Worm (Caenorhabditis elegans): Measurements from ENCODE around the gene srw-142.

The srw-142 gene

ce11 chrV:2942247-2942646 lies 15.9 kb downstream of the srw-142 start:
- TF ChIP-seq snpc-4 (tag; optimal IDR thresholded peaks at IDR 0.05): no peak
- TF ChIP-seq ceh-20 (GFP tag; IDR thresholded peaks at IDR 0.05): no peak
- no peak for TF ChIP-seq aha-1 (tag)
- no peak for TF ChIP-seq lin-13 (GFP tag; optimal IDR thresholded peaks at IDR 0.05)
- peak in 1 of 2 experiments; percentile 94 for TF ChIP-seq unc-62 (GFP tag; optimal IDR thresholded peaks at IDR 0.05 in 1 of 2)
- no peak for TF ChIP-seq unc-62 (tag; optimal IDR thresholded peaks at IDR 0.05)

- TF ChIP-seq mxl-2 (GFP tag; conservative IDR thresholded peaks at IDR 0.05) (no peak), nhr-10 (tag; optimal IDR thresholded peaks at IDR 0.05) (no peak), mdt-29 (GFP tag; IDR thresholded peaks at IDR 0.05) (no peak), pha-4 (GFP tag; IDR thresholded peaks at IDR 0.05) (no peak), pha-4 (tag; optimal IDR thresholded peaks at IDR 0.05) (no peak), T20F7.1 (GFP tag; optimal IDR thresholded peaks at IDR 0.05) (no peak), dmd-6 (GFP tag; IDR thresholded peaks at IDR 0.05) (no peak), nhr-102 (tag; optimal IDR thresholded peaks at IDR 0.05) (no peak), nhr-11 (tag; optimal IDR thresholded peaks at IDR 0.05) (no peak), Y5F2A.4 (GFP tag; optimal IDR thresholded peaks at IDR 0.05) (no peak), dve-1 (tag; optimal IDR thresholded peaks at IDR 0.05; ENCODE audit: insufficient read depth) (no peak), dpl-1 (GFP tag; optimal IDR thresholded peaks at IDR 0.05) (no peak), aha-1 (tag) (no peak)
Measured at ce11 chrV:2941405-2941804, 16.7 kb downstream of the srw-142 start, which contains the start of gene srw-143. TSS of gene srw-143 (minus strand) at chrV:2941505.

DNA sequence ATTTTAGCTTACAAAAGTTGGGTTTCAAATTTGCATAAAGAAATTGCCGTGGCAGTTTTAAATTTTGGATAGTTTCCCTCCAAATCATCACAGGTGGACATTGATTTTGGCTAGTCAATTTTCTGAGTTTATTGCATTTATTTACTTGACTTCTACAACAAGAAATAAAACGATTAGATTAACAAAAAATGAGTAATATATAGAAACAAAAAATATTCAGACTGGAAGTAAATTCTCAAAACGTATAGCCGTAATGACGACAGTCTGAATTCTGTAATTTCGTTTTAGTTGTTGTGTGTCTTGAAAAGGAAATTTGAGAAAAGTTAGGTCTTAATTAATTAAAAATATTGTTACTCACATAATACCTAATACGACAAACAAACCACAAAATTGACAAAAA lies 19.6 kb downstream of the srw-142 start, which contains the start of gene srw-141:
srw-141 (minus strand) TSS at position 101 of the 400 bp plus-strand sequence.
- no peak for TF ChIP-seq nhr-102 (tag; optimal IDR thresholded peaks at IDR 0.05)
- TF ChIP-seq mxl-2 (GFP tag; conservative IDR thresholded peaks at IDR 0.05): no peak
- no peak for TF ChIP-seq rbr-2 (tag; optimal IDR thresholded peaks at IDR 0.05)
- no peak for TF ChIP-seq dve-1 (tag; optimal IDR thresholded peaks at IDR 0.05; ENCODE audit: insufficient read depth)
- TF ChIP-seq egl-43 (GFP tag; IDR thresholded peaks at IDR 0.05): no peak
- TF ChIP-seq ztf-11 (tag; optimal IDR thresholded peaks at IDR 0.05): no peak
- TF ChIP-seq T26A8.4 (GFP tag; IDR thresholded peaks at IDR 0.05): no peak
- TF ChIP-seq nhr-41 (GFP tag; IDR thresholded peaks at IDR 0.05): no peak
- TF ChIP-seq set-16 (GFP tag; IDR thresholded peaks at IDR 0.05): no peak
- no peak for TF ChIP-seq nhr-6 (tag; optimal IDR thresholded peaks at IDR 0.05)
- TF ChIP-seq daf-12 (tag; optimal IDR thresholded peaks at IDR 0.05): no peak
- no peak for TF ChIP-seq ZK546.5 (tag; optimal IDR thresholded peaks at IDR 0.05)
- no peak for TF ChIP-seq nhr-77 (tag; optimal IDR thresholded peaks at IDR 0.05)
- no peak for TF ChIP-seq unc-62 (GFP tag; optimal IDR thresholded peaks at IDR 0.05 in 1 of 2)
- TF ChIP-seq unc-62 (tag; optimal IDR thresholded peaks at IDR 0.05): no peak
- TF ChIP-seq zag-1 (tag; optimal IDR thresholded peaks at IDR 0.05): no peak
- TF ChIP-seq ces-1 (GFP tag; optimal IDR thresholded peaks at IDR 0.05): no peak
- TF ChIP-seq spr-3 (GFP tag; optimal IDR thresholded peaks at IDR 0.05): no peak
- no peak for TF ChIP-seq egl-27 (tag; optimal IDR thresholded peaks at IDR 0.05)
- TF ChIP-seq lim-7 (GFP tag; IDR thresholded peaks at IDR 0.05): no peak
- no peak for TF ChIP-seq nhr-25 (tag; optimal IDR thresholded peaks at IDR 0.05; ENCODE audit: borderline replicate concordance, insufficient read depth)

DNA sequence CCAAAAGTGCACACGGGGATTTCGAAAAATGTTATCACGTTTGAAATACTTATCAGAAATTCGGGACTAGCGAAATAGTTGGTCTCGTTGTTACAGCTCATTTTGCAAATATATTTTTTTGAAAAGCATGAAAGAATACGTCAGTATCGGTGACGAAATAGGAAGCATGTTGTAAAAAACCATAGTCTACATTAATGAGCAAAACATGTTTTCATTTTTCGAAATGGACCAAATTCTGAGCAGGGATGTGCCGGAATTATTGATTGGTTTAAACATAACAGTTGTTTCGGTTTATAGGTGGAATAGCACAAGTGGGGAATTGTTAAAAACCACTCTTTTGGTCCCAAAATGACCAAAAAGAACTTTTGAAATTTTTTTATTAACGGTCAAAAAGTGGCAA lies 24.0 kb downstream of the srw-142 start, which contains the start of gene srh-247:
srh-247 (minus strand) TSS at position 101 of the 400 bp plus-strand sequence.
- TF ChIP-seq ceh-20 (GFP tag; IDR thresholded peaks at IDR 0.05) (no peak), tra-1 (GFP tag; IDR thresholded peaks at IDR 0.05) (no peak), F37D6.2 (tag; optimal IDR thresholded peaks at IDR 0.05) (no peak), ceh-82 (tag; optimal IDR thresholded peaks at IDR 0.05) (no peak), aly-2 (tag; optimal IDR thresholded peaks at IDR 0.05) (no peak), daf-12 (tag; optimal IDR thresholded peaks at IDR 0.05) (no peak)

All from whole organism, L4 larva.